Fruit fly (Drosophila melanogaster): Measurements from ENCODE around the gene CG33688.

Gene CG33688

dm6 chr3L:16157251-16158190 is 41.5 kb upstream of the CG33688 start (continued):
- TF ChIP-seq sug (tag; optimal IDR thresholded peaks at IDR 0.05) (no peak), CG14667 (GFP tag; IDR thresholded peaks at IDR 0.05) (no peak), Poxn (GFP tag; IDR thresholded peaks at IDR 0.05) (no peak), Ssrp (tag; optimal IDR thresholded peaks at IDR 0.05) (peak; percentile 62), Hsf (GFP tag; optimal IDR thresholded peaks at IDR 0.05) (peak; percentile 49), mam (GFP tag; optimal IDR thresholded peaks at IDR 0.05) (peak; percentile 51), tap (tag; optimal IDR thresholded peaks at IDR 0.05) (peak; percentile 5), CG17385 (GFP tag; optimal IDR thresholded peaks at IDR 0.05) (peak; percentile 41), maf-S (GFP tag; optimal IDR thresholded peaks at IDR 0.05) (peak; percentile 14), dmrt99B (tag; optimal IDR thresholded peaks at IDR 0.05) (peak; percentile 79), Meics (GFP tag; optimal IDR thresholded peaks at IDR 0.05) (peak; percentile 56), ftz-f1 (GFP tag; optimal IDR thresholded peaks at IDR 0.05) (no peak), Six4 (GFP tag; optimal IDR thresholded peaks at IDR 0.05) (peak; percentile 20), CG14441 (GFP tag; IDR thresholded peaks at IDR 0.05) (peak; percentile 59), Eip74EF (GFP tag; optimal IDR thresholded peaks at IDR 0.05) (peak in 1 of 2 experiments; percentile 28), Taf1 (GFP tag; IDR thresholded peaks at IDR 0.05) (no peak), p53 (GFP tag; optimal IDR thresholded peaks at IDR 0.05) (no peak), chn (GFP tag; optimal IDR thresholded peaks at IDR 0.05) (peak; percentile 47), Xrp1 (GFP tag; IDR thresholded peaks at IDR 0.05) (peak; percentile 38; the same call in 1 of the 2 replicates), ato (GFP tag; IDR thresholded peaks at IDR 0.05; ENCODE audit: partially characterized antibody) (no peak), CG15601 (tag; optimal IDR thresholded peaks at IDR 0.05) (peak; percentile 4), CG10321 (GFP tag; IDR thresholded peaks at IDR 0.05) (no peak), crc (GFP tag; optimal IDR thresholded peaks at IDR 0.05) (peak; percentile 2), Dek (tag; optimal IDR thresholded peaks at IDR 0.05) (peak; percentile 44), CG7556 (GFP tag; optimal IDR thresholded peaks at IDR 0.05) (peak; percentile 80), slbo (GFP tag; IDR thresholded peaks at IDR 0.05) (peak; percentile 68), ewg (GFP tag; optimal IDR thresholded peaks at IDR 0.05) (peak; percentile 22), ttk (GFP tag; IDR thresholded peaks at IDR 0.05) (peak; percentile 30; the same call in 1 of the 2 replicates), grau (tag; optimal IDR thresholded peaks at IDR 0.05) (peak; percentile 63), Atf3 (GFP tag; optimal IDR thresholded peaks at IDR 0.05) (peak; percentile 9), CG16779 (GFP tag; IDR thresholded peaks at IDR 0.05) (no peak), vvl (GFP tag; IDR thresholded peaks at IDR 0.05) (peak; percentile 32; the same call in 1 of the 2 replicates), lilli (GFP tag; optimal IDR thresholded peaks at IDR 0.05) (peak; percentile 64), chm (GFP tag; IDR thresholded peaks at IDR 0.05) (no peak), CG15479 (GFP tag; optimal IDR thresholded peaks at IDR 0.05) (no peak), CG6765 (GFP tag; optimal IDR thresholded peaks at IDR 0.05) (no peak), CG9727 (GFP tag; optimal IDR thresholded peaks at IDR 0.05) (peak; percentile 51), CG12299 (tag; optimal IDR thresholded peaks at IDR 0.05) (no peak), CG7839 (tag; optimal IDR thresholded peaks at IDR 0.05) (peak; percentile 74), CG8478 (optimal IDR thresholded peaks at IDR 0.05) (no peak), gcm (GFP tag; optimal IDR thresholded peaks at IDR 0.05) (peak; percentile 44), ranshi (GFP tag; IDR thresholded peaks at IDR 0.05) (0 out of 2 replicates have a peak, but pooled peaks have one; percentile 8), CG14860 (GFP tag; IDR thresholded peaks at IDR 0.05; ENCODE audit: partially characterized antibody) (0 out of 3 replicates have a peak, but pooled peaks have one; percentile 34), peb (GFP tag; IDR thresholded peaks at IDR 0.05) (0 out of 2 replicates have a peak, but pooled peaks have one; percentile 13), hkb (optimal IDR thresholded peaks at IDR 0.05) (no peak), hkb (GFP tag; IDR thresholded peaks at IDR 0.05) (0 out of 2 replicates have a peak, but pooled peaks have one; percentile 35), Hand (GFP tag; optimal IDR thresholded peaks at IDR 0.05) (no peak), sc (optimal IDR thresholded peaks at IDR 0.05) (no peak), sc (GFP tag; optimal IDR thresholded peaks at IDR 0.05) (peak; percentile 14)

Data from whole organism, embryonic.